Worm (Caenorhabditis elegans): Measurements from ENCODE around the gene Y75B8A.18.
A peak's percentile ranks its signal among the peaks of the same experiment; 100 is the strongest.

The Y75B8A.18 gene

DNA sequence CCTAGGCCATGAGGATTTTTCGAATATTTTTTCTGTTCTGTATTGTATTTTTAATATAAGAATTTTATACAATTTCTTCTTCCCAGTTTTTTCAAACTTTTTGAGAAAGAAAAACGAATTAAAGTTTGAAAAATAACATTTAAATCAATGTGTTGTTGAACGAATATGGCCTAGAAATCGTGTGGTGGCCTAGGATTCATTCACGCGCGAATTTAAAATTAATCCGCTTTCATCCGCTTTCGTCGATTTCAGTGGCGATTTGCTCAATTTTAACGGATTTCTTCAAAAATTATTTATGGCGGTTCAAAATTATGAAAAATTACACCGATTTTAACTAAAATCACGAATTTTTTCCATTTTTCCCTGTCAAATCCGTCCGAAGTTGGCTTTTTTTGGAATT, 21.3 kb upstream of the Y75B8A.18 start:
- no peak for TF ChIP-seq tbx-8 (GFP tag; optimal IDR thresholded peaks at IDR 0.05)
- TF ChIP-seq unc-120 (tag; optimal IDR thresholded peaks at IDR 0.05; ENCODE audit: poor library complexity, severe bottlenecking) = no peak
- no peak for TF ChIP-seq lin-13 (tag; optimal IDR thresholded peaks at IDR 0.05)
- no peak for TF ChIP-seq lin-32 (GFP tag; optimal IDR thresholded peaks at IDR 0.05)

DNA sequence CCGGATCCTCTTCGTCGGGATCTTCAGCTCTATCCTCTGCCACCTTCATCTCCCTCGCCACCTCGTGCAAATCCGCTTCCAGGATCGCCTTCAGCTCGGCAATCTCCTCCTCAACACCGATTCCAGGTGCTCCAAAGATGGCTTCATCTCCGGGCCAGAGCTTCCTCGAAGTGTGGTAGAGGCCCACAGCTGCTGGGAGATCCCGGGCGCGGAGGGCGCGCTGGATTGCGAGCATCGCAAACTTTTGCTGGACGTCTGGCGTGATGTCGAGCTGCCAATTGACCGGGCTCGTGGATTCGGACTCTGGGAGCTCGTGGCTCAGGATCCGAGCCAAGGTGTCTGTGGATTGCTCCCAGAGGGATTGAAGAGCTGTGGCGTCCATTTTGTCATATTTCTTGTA, 19.5 kb upstream of the Y75B8A.18 start:
- TF ChIP-seq unc-62 (GFP tag; optimal IDR thresholded peaks at IDR 0.05) (no peak), zip-8 (tag; optimal IDR thresholded peaks at IDR 0.05) (no peak), cnd-1 (tag; optimal IDR thresholded peaks at IDR 0.05) (no peak), snpc-4 (tag; optimal IDR thresholded peaks at IDR 0.05) (no peak), mep-1 (tag; optimal IDR thresholded peaks at IDR 0.05) (no peak), lin-32 (GFP tag; optimal IDR thresholded peaks at IDR 0.05) (no peak), ces-1 (GFP tag; optimal IDR thresholded peaks at IDR 0.05) (no peak), flh-1 (GFP tag; optimal IDR thresholded peaks at IDR 0.05) (no peak), nhr-2 (tag; optimal IDR thresholded peaks at IDR 0.05) (no peak), nhr-76 (tag; optimal IDR thresholded peaks at IDR 0.05) (no peak), mls-2 (tag; optimal IDR thresholded peaks at IDR 0.05) (no peak), ztf-11 (tag; optimal IDR thresholded peaks at IDR 0.05) (no peak), blmp-1 (tag; optimal IDR thresholded peaks at IDR 0.05) (no peak), pha-4 (tag; optimal IDR thresholded peaks at IDR 0.05) (no peak), nhr-28 (tag; optimal IDR thresholded peaks at IDR 0.05) (no peak), ceh-39 (tag; optimal IDR thresholded peaks at IDR 0.05) (no peak)

DNA sequence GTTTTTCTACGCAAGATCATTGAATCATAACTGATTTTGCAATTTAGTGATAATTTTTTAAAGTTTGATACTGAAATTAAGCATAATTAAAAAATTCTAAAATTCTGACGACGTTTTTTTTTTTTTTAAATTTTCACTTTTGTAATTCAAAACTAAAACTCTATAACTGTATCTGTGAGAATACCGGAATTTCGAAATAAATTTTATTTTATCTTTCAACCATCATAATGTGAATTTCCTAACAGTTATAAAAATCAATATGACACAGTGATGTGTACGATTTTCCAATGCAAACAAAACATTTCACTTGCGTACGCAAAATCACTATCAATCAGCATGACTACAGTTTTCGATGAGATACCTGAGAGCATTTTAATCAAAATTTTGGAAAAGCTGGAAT, 9.9 kb upstream of the Y75B8A.18 start, which contains the start of the genes grl-15 and fbxa-89:
Gene grl-15, minus strand, starts transcription at position 101 of the 400 bp plus-strand sequence.
Gene fbxa-89, plus strand, starts transcription at position 271 of the 400 bp plus-strand sequence.
- TF ChIP-seq hlh-1 (tag; optimal IDR thresholded peaks at IDR 0.05) = no peak
- no peak for TF ChIP-seq blmp-1 (tag; optimal IDR thresholded peaks at IDR 0.05)
- TF ChIP-seq ceh-43 (GFP tag; optimal IDR thresholded peaks at IDR 0.05) = no peak
- TF ChIP-seq snpc-4 (tag; optimal IDR thresholded peaks at IDR 0.05) = no peak
- no peak for TF ChIP-seq ces-1 (GFP tag; optimal IDR thresholded peaks at IDR 0.05)
- no peak for TF ChIP-seq elt-1 (tag; optimal IDR thresholded peaks at IDR 0.05; ENCODE audit: borderline replicate concordance, insufficient read depth)
- no peak for TF ChIP-seq elt-3 (tag; optimal IDR thresholded peaks at IDR 0.05)
- no peak for TF ChIP-seq tbx-8 (GFP tag; optimal IDR thresholded peaks at IDR 0.05)
- no peak for TF ChIP-seq pha-4 (tag; optimal IDR thresholded peaks at IDR 0.05)
- no peak for TF ChIP-seq bed-3 (GFP tag; optimal IDR thresholded peaks at IDR 0.05)
- TF ChIP-seq mep-1 (tag; optimal IDR thresholded peaks at IDR 0.05) = no peak
- no peak for TF ChIP-seq M03D4.4 (tag; optimal IDR thresholded peaks at IDR 0.05)
- no peak for TF ChIP-seq nhr-76 (tag; optimal IDR thresholded peaks at IDR 0.05)
- TF ChIP-seq sem-2 (GFP tag; optimal IDR thresholded peaks at IDR 0.05) = no peak
- no peak for TF ChIP-seq sptf-1 (tag; optimal IDR thresholded peaks at IDR 0.05)
- TF ChIP-seq mab-5 (tag; optimal IDR thresholded peaks at IDR 0.05) = no peak
- TF ChIP-seq ceh-83 (GFP tag; optimal IDR thresholded peaks at IDR 0.05) = no peak

DNA sequence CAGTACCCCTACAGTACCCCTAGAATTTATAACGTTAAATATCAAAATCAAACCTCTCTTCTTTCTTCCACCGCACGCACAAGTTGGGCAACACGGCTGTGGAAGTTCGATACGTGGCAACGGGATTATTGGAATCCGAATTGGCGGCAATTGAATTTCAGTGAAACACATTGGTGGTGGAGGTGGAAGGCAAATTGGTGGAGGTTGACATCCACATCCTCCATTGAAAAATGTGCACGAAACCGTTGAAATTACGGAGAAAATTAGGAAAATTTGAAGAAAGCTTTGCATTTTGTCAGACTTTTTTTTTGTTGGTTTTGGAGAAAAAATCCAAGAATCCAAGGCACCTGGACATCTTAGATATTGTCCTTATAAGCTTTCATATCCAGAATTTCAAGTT, 9.3 kb upstream of the Y75B8A.18 start:
- TF ChIP-seq nhr-2 (tag; optimal IDR thresholded peaks at IDR 0.05) (no peak), sptf-1 (tag; optimal IDR thresholded peaks at IDR 0.05) (no peak), nhr-28 (tag; optimal IDR thresholded peaks at IDR 0.05) (no peak), sem-2 (GFP tag; optimal IDR thresholded peaks at IDR 0.05) (no peak), zip-8 (tag; optimal IDR thresholded peaks at IDR 0.05) (no peak)

DNA sequence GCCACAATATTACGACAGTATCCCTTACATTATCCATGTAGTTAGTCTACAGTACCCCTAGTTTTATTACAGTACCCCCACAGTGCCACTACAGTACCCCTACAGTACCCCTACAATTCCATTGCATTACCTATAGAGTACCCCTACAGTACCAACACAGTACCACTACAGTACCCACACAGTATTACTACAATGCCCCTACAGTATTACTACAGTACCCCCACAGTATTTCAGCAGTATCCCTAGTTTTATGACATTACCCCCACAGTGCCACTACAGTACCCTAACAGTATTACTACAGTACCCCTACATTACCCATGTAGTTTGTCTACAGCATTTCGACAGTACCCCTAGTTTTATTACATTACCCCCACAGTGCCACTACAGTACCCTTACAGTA, 7.5 kb upstream of the Y75B8A.18 start:
- peak; percentile 51 for TF ChIP-seq sptf-1 (tag; optimal IDR thresholded peaks at IDR 0.05)
- peak; percentile 17 for TF ChIP-seq lsy-2 (tag; optimal IDR thresholded peaks at IDR 0.05)
- no peak for TF ChIP-seq ceh-39 (tag; optimal IDR thresholded peaks at IDR 0.05)
- TF ChIP-seq lin-32 (GFP tag; optimal IDR thresholded peaks at IDR 0.05) = peak; percentile 40
- no peak for TF ChIP-seq ceh-83 (GFP tag; optimal IDR thresholded peaks at IDR 0.05)

DNA sequence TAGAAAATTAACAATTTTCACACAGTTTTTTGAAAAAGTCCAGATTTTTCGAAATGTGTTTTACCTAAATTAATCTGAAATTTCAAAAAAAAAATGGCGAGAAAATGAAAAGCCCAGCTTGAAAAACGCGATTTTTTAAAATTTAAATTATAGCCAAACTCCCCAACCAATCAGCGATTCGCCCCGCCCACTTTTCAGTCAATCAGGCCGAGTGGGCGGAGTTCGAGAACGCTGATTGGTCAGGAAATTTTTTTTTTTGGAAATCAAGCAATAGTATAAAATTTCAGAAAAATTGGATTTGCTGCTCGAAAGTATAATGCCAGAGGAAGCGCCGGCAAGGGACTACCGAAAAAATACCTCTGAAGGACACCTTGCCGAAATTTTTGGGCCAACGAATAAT, 5.5 kb upstream of the Y75B8A.18 start:
- no peak for TF ChIP-seq unc-62 (GFP tag; optimal IDR thresholded peaks at IDR 0.05)
- no peak for TF ChIP-seq zip-8 (tag; optimal IDR thresholded peaks at IDR 0.05)
- TF ChIP-seq ztf-11 (tag; optimal IDR thresholded peaks at IDR 0.05) = no peak
- no peak for TF ChIP-seq lin-13 (tag; optimal IDR thresholded peaks at IDR 0.05)
- no peak for TF ChIP-seq nhr-28 (tag; optimal IDR thresholded peaks at IDR 0.05)
- TF ChIP-seq nhr-237 (tag; optimal IDR thresholded peaks at IDR 0.05) = no peak
- TF ChIP-seq sptf-1 (tag; optimal IDR thresholded peaks at IDR 0.05) = no peak
- no peak for TF ChIP-seq mab-5 (tag; optimal IDR thresholded peaks at IDR 0.05)
- TF ChIP-seq M03D4.4 (tag; optimal IDR thresholded peaks at IDR 0.05) = no peak

Measured in whole organism, mixed stage, embryonic.